Worm (Caenorhabditis elegans) whole organism, L4/young adult: ENCODE measurements around the gene efk-1.

ENCODE experiments used
- dao-5 ChIP-seq: sonication (generic microtip); optimal IDR thresholded peaks from 2 replicates; lab custom pipeline; 2016; ENCODE audit warnings: missing genotype, missing genetic modification characterization, moderate library complexity, missing compliant biosample characterization
- him-1 ChIP-seq: sonication (generic microtip); optimal IDR thresholded peaks from 2 replicates; lab custom pipeline; 2016; ENCODE audit warnings: missing genotype, missing genetic modification reagents, missing genetic modification characterization, missing compliant biosample characterization

DNA sequence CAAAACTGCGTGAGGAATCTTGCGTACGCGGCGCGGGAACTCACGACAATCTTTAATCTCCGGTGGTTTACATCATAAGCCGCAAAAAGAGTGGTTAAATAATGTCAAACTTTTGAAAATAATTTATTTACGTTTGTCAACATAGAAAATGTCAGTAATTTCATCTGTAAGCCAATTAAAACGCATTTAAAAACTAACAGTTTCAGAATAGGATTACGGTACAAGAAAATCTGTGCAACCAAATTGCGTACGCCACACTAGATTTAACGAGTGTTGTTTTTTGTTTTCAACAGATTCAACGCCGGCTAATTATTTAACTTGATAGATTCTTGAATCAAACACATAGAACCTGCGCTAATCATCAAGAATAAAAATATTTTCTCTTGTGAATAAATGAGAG lies 27.5 kb downstream of the efk-1 start:
- TF ChIP-seq dao-5 (no peak), him-1 (tag; lab: Kevin White, UChicago) (no peak)
